Worm (Caenorhabditis elegans): Measurements from ENCODE around the gene Y37D8A.6.

The Y37D8A.6 gene

ce11 chrIII:12851034-12851433 is 19.1 kb downstream of the Y37D8A.6 start:
- peak; percentile 29 for TF ChIP-seq nhr-21 (tag; optimal IDR thresholded peaks at IDR 0.05)
- TF ChIP-seq mbf-1 (tag; optimal IDR thresholded peaks at IDR 0.05), result no peak
- peak; percentile 54 for TF ChIP-seq fos-1 (tag; optimal IDR thresholded peaks at IDR 0.05)
- peak; percentile 7 for TF ChIP-seq sma-3 (GFP tag; optimal IDR thresholded peaks at IDR 0.05)
- no peak for TF ChIP-seq dmd-4 (tag; optimal IDR thresholded peaks at IDR 0.05)
- TF ChIP-seq sma-9 (GFP tag; optimal IDR thresholded peaks at IDR 0.05), result peak; percentile 8
- no peak for TF ChIP-seq sma-9 (tag; optimal IDR thresholded peaks at IDR 0.05)
- peak; percentile 2 for TF ChIP-seq egl-27 (tag; optimal IDR thresholded peaks at IDR 0.05)
- TF ChIP-seq ZK546.5 (tag; optimal IDR thresholded peaks at IDR 0.05), result no peak
- TF ChIP-seq ztf-1 (GFP tag; conservative IDR thresholded peaks at IDR 0.05), result no peak

ce11 chrIII:12849691-12850090 is 20.4 kb downstream of the Y37D8A.6 start:
- no peak for TF ChIP-seq mab-5 (tag; optimal IDR thresholded peaks at IDR 0.05)
- no peak for TF ChIP-seq ztf-4 (tag; optimal IDR thresholded peaks at IDR 0.05)
- peak; percentile 43 for TF ChIP-seq sma-9 (GFP tag; optimal IDR thresholded peaks at IDR 0.05)
- no peak for TF ChIP-seq sma-9 (tag; optimal IDR thresholded peaks at IDR 0.05)
- peak; percentile 68 for TF ChIP-seq fos-1 (tag; optimal IDR thresholded peaks at IDR 0.05)
- TF ChIP-seq unc-55 (GFP tag; optimal IDR thresholded peaks at IDR 0.05), result no peak
- TF ChIP-seq mdl-1 (tag; optimal IDR thresholded peaks at IDR 0.05), result no peak
- no peak for TF ChIP-seq nhr-77 (tag; optimal IDR thresholded peaks at IDR 0.05)
- TF ChIP-seq lin-13 (GFP tag; optimal IDR thresholded peaks at IDR 0.05), result no peak

ce11 chrIII:12848981-12849589 is 21.0 kb downstream of the Y37D8A.6 start:
- TF ChIP-seq nhr-6 (tag; optimal IDR thresholded peaks at IDR 0.05) (peak; percentile 17), mbf-1 (tag; optimal IDR thresholded peaks at IDR 0.05) (no peak), blmp-1 (tag; optimal IDR thresholded peaks at IDR 0.05; ENCODE audit: insufficient read depth) (peak; percentile 93), mdl-1 (tag; optimal IDR thresholded peaks at IDR 0.05) (peak in 1 of 2 experiments; percentile 31), lsy-2 (tag; optimal IDR thresholded peaks at IDR 0.05) (peak in 1 of 2 experiments; percentile 71), sma-3 (GFP tag; optimal IDR thresholded peaks at IDR 0.05) (peak; percentile 89), nhr-25 (tag; optimal IDR thresholded peaks at IDR 0.05) (peak; percentile 68), crh-2 (tag; optimal IDR thresholded peaks at IDR 0.05) (peak; percentile 7), peb-1 (tag; optimal IDR thresholded peaks at IDR 0.05) (no peak), snpc-4 (tag; optimal IDR thresholded peaks at IDR 0.05) (no peak), unc-39 (tag; optimal IDR thresholded peaks at IDR 0.05) (no peak), nhr-11 (tag; optimal IDR thresholded peaks at IDR 0.05) (no peak), elt-1 (tag; optimal IDR thresholded peaks at IDR 0.05) (no peak), egl-27 (tag; optimal IDR thresholded peaks at IDR 0.05) (peak; percentile 93), nhr-12 (tag; optimal IDR thresholded peaks at IDR 0.05) (no peak), nhr-129 (tag; optimal IDR thresholded peaks at IDR 0.05) (peak; percentile 53), nhr-77 (tag; optimal IDR thresholded peaks at IDR 0.05) (no peak), nhr-237 (tag; optimal IDR thresholded peaks at IDR 0.05) (no peak), sem-4 (tag; optimal IDR thresholded peaks at IDR 0.05) (peak; percentile 84), ztf-1 (GFP tag; conservative IDR thresholded peaks at IDR 0.05) (0 out of 2 replicates have a peak, but pooled peaks have one; percentile 37), fos-1 (tag; optimal IDR thresholded peaks at IDR 0.05) (peak; percentile 88), sma-9 (GFP tag; optimal IDR thresholded peaks at IDR 0.05) (peak; percentile 96), sma-9 (tag; optimal IDR thresholded peaks at IDR 0.05) (peak; percentile 25), ceh-82 (tag; optimal IDR thresholded peaks at IDR 0.05) (no peak), F13H6.1 (tag; optimal IDR thresholded peaks at IDR 0.05) (peak; percentile 9), mab-5 (tag; optimal IDR thresholded peaks at IDR 0.05) (peak; percentile 12), Y55F3AM.14 (GFP tag; optimal IDR thresholded peaks at IDR 0.05) (no peak), lin-39 (tag; optimal IDR thresholded peaks at IDR 0.05) (no peak), ama-1 (optimal IDR thresholded peaks at IDR 0.05) (no peak), gmeb-1 (tag; optimal IDR thresholded peaks at IDR 0.05) (peak; percentile 21), ZK546.5 (tag; optimal IDR thresholded peaks at IDR 0.05) (no peak), nhr-21 (tag; optimal IDR thresholded peaks at IDR 0.05) (peak; percentile 93), zag-1 (tag; optimal IDR thresholded peaks at IDR 0.05) (no peak)

- TF ChIP-seq nhr-10 (tag; optimal IDR thresholded peaks at IDR 0.05) (no peak), dmd-4 (tag; optimal IDR thresholded peaks at IDR 0.05) (no peak), blmp-1 (tag; optimal IDR thresholded peaks at IDR 0.05; ENCODE audit: insufficient read depth) (peak; percentile 37), fos-1 (tag; optimal IDR thresholded peaks at IDR 0.05) (peak; percentile 92), sem-4 (tag; optimal IDR thresholded peaks at IDR 0.05) (peak; percentile 66), sma-3 (GFP tag; optimal IDR thresholded peaks at IDR 0.05) (peak; percentile 2), nhr-25 (tag; optimal IDR thresholded peaks at IDR 0.05) (peak; percentile 19), elt-3 (tag; optimal IDR thresholded peaks at IDR 0.05) (no peak), sma-9 (GFP tag; optimal IDR thresholded peaks at IDR 0.05) (peak; percentile 80), sma-9 (tag; optimal IDR thresholded peaks at IDR 0.05) (no peak)
These were observed 22.5 kb downstream of the Y37D8A.6 start for ce11 chrIII:12847623-12848022.

Measured in whole organism, L2 larva.